Worm (Caenorhabditis elegans): ENCODE measurements around the gene F11A5.15.

Gene F11A5.15

DNA sequence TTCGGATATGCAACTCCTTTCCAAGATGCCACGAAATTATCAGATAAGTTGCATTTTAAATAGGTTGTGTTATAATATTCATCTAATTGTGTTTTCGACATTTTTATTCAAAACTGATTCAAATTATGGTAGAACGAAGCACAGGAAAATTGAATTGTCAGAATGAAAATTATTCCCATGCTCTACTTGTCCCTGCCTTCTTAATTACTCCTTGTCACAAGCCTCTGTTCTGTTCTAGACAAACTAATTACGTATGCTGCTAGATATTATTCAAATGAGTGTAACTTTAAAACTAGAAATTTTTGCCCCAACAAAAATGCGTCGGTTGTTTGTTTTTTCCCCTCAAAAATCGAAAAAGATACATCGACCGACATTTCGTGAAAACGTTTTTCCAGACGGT lies 25.7 kb upstream of the F11A5.15 start, which contains the start of gene srh-104:
TSS of gene srh-104 (minus strand) at position 101 of the 400 bp plus-strand sequence.
- no peak for TF ChIP-seq drap-1 (GFP tag; optimal IDR thresholded peaks at IDR 0.05)
- TF ChIP-seq lin-32 (GFP tag; optimal IDR thresholded peaks at IDR 0.05) = no peak
- no peak for TF ChIP-seq nhr-12 (tag; optimal IDR thresholded peaks at IDR 0.05)
- no peak for TF ChIP-seq ham-2 (GFP tag; optimal IDR thresholded peaks at IDR 0.05)
- TF ChIP-seq lin-13 (tag; optimal IDR thresholded peaks at IDR 0.05) = no peak
- no peak for TF ChIP-seq nhr-76 (tag; optimal IDR thresholded peaks at IDR 0.05)
- TF ChIP-seq sptf-1 (tag; optimal IDR thresholded peaks at IDR 0.05) = no peak
- no peak for TF ChIP-seq nhr-28 (tag; optimal IDR thresholded peaks at IDR 0.05)
- TF ChIP-seq zip-8 (tag; optimal IDR thresholded peaks at IDR 0.05) = no peak
- no peak for TF ChIP-seq sem-2 (GFP tag; optimal IDR thresholded peaks at IDR 0.05)
- no peak for TF ChIP-seq mls-2 (tag; optimal IDR thresholded peaks at IDR 0.05)

DNA sequence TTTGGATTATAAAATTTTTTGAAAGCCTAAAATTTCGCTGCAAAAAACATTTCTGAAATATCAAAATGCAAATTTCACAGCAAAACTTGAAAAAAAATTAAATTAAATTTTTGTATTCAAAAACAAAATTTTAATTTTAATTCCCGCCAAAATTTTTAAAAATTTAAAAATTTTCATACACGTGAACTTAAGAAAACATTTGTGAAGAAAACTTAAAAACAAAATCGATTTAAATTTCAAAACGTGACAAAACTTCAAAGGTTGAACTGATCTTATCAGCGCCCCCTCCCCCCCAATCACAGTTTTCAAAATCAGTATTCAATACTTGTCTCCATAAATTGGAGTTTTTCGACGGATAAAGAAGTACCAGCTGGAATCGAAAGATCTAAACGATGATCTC lies 18.8 kb upstream of the F11A5.15 start, which contains the start of gene F21H7.5:
TSS of gene F21H7.5 (plus strand) at position 301 of the 400 bp plus-strand sequence.
- TF ChIP-seq nhr-237 (tag; optimal IDR thresholded peaks at IDR 0.05) = no peak
- TF ChIP-seq elt-3 (tag; optimal IDR thresholded peaks at IDR 0.05) = no peak
- no peak for TF ChIP-seq blmp-1 (tag; optimal IDR thresholded peaks at IDR 0.05)
- no peak for TF ChIP-seq unc-39 (tag; optimal IDR thresholded peaks at IDR 0.05)
- no peak for TF ChIP-seq bed-3 (GFP tag; optimal IDR thresholded peaks at IDR 0.05)
- no peak for TF ChIP-seq snpc-4 (tag; optimal IDR thresholded peaks at IDR 0.05)
- TF ChIP-seq nhr-2 (tag; optimal IDR thresholded peaks at IDR 0.05) = no peak
- no peak for TF ChIP-seq ceh-83 (GFP tag; optimal IDR thresholded peaks at IDR 0.05)
- no peak for TF ChIP-seq unc-62 (GFP tag; optimal IDR thresholded peaks at IDR 0.05)
- TF ChIP-seq ceh-43 (GFP tag; optimal IDR thresholded peaks at IDR 0.05) = no peak
- no peak for TF ChIP-seq ceh-39 (tag; optimal IDR thresholded peaks at IDR 0.05)
- TF ChIP-seq ztf-11 (tag; optimal IDR thresholded peaks at IDR 0.05) = no peak
- no peak for TF ChIP-seq elt-1 (tag; optimal IDR thresholded peaks at IDR 0.05; ENCODE audit: borderline replicate concordance, insufficient read depth)
- TF ChIP-seq unc-120 (tag; optimal IDR thresholded peaks at IDR 0.05; ENCODE audit: poor library complexity, severe bottlenecking) = no peak

DNA sequence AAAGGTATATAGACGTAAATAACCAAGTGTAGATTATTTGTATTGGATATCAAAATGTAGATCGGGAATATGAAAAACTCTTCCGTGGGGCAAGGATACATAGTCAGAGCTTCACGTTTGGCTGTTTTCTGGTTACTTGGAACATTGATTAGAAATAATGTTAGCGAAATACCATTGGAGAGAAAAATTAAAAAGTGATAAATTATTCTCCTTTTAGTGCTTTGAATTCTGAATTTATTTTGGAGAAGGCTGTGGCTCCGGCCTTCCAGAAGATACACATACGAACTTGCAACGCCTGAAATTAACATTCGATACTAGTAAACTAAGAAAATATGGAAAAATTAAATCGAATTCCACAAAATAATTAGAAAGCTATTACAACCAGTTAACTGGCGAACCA lies 17.2 kb upstream of the F11A5.15 start, which contains the start of gene srh-98:
TSS of gene srh-98 (minus strand) at position 101 of the 400 bp plus-strand sequence.
- TF ChIP-seq mls-2 (tag; optimal IDR thresholded peaks at IDR 0.05) = no peak
- no peak for TF ChIP-seq flh-1 (GFP tag; optimal IDR thresholded peaks at IDR 0.05)
- no peak for TF ChIP-seq ztf-11 (tag; optimal IDR thresholded peaks at IDR 0.05)
- no peak for TF ChIP-seq blmp-1 (tag; optimal IDR thresholded peaks at IDR 0.05)
- no peak for TF ChIP-seq mep-1 (tag; optimal IDR thresholded peaks at IDR 0.05)
- no peak for TF ChIP-seq ceh-43 (GFP tag; optimal IDR thresholded peaks at IDR 0.05)

DNA sequence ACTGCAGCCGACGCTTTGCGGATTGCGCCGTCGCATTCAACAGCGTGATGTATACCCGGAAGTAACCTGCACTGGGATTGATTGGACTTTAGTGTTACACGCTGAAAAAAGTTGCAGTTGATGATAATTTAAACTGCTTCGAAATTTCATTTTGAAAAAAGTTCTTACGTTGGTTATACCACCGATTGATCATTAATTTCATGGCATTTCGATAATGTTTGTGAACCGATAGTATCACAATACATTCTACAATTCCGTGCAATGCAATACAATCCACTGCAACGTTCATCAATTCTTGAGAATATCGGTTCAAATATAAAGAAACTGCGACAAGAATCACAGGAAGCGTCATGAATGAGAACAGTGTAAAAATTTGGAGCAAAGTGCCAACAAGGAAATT lies 16.7 kb upstream of the F11A5.15 start, which contains the start of gene F21H7.3:
TSS of gene F21H7.3 (minus strand) at position 101 of the 400 bp plus-strand sequence.
- TF ChIP-seq sem-2 (GFP tag; optimal IDR thresholded peaks at IDR 0.05) = no peak
- TF ChIP-seq nhr-2 (tag; optimal IDR thresholded peaks at IDR 0.05) = no peak

DNA sequence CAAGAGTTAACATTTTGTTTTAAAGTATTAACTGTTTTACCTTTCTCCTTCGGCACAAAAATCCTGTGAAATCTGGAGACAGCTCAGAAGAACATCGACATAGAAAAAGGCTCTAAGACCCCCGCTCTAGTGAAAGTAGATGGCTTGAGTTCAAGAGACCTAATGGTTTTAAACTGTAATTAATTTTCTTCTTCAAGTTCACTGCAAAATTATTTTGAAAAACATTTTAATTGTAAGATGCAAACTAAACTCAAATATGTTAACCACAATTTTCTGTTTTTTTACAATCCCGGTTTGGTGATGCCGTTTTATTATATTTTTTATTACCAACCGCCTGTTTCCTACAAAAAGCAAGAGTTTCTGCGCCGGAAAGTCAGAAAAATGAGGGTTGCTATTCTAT lies 15.2 kb upstream of the F11A5.15 start, which contains the start of gene clec-233:
TSS of gene clec-233 (plus strand) at position 301 of the 400 bp plus-strand sequence.
- TF ChIP-seq elt-3 (tag; optimal IDR thresholded peaks at IDR 0.05) = no peak
- TF ChIP-seq cnd-1 (tag; optimal IDR thresholded peaks at IDR 0.05) = no peak
- no peak for TF ChIP-seq hlh-1 (tag; optimal IDR thresholded peaks at IDR 0.05)
- no peak for TF ChIP-seq unc-62 (GFP tag; optimal IDR thresholded peaks at IDR 0.05)
- TF ChIP-seq nhr-2 (tag; optimal IDR thresholded peaks at IDR 0.05) = no peak
- no peak for TF ChIP-seq snpc-4 (tag; optimal IDR thresholded peaks at IDR 0.05)
- no peak for TF ChIP-seq sptf-1 (tag; optimal IDR thresholded peaks at IDR 0.05)
- TF ChIP-seq flh-1 (GFP tag; optimal IDR thresholded peaks at IDR 0.05) = no peak
- no peak for TF ChIP-seq mls-2 (tag; optimal IDR thresholded peaks at IDR 0.05)
- TF ChIP-seq ces-1 (GFP tag; optimal IDR thresholded peaks at IDR 0.05) = no peak

DNA sequence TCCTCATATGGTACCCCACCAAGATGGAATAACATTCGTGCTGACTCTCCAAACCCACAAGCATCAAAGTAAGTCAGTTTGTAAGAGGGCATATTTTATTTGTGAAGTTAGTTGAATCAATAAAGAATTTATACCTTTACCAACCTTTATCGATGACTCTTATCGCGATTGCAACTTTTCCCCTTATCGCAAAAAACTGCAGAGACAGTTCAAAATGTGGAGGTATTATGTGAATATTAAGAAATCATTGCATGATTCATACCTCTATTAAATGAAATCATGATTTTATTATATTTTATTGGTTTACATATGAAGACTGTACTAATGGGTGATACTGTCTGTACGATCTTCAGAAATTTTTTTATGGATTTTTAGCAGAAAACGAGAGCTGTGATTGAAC lies 13.8 kb upstream of the F11A5.15 start, which contains the start of gene gst-22:
TSS of gene gst-22 (minus strand) at position 103 of the 400 bp plus-strand sequence.
- TF ChIP-seq nhr-237 (tag; optimal IDR thresholded peaks at IDR 0.05) (no peak), ceh-39 (tag; optimal IDR thresholded peaks at IDR 0.05) (no peak), mep-1 (tag; optimal IDR thresholded peaks at IDR 0.05) (no peak)
